Fruit fly (Drosophila melanogaster) whole organism, embryonic: ENCODE results near the gene CG17839.

Experiments used
- Atf-2 ChIP-seq: fragments of 200-800 bp; sonication (Bioruptor generic); optimal IDR thresholded peaks from 2 replicates; lab custom pipeline; 2016; ENCODE audit warnings: missing biosample characterization, missing genetic modification characterization
- Atf6 ChIP-seq: fragments of 200-800 bp; sonication (Bioruptor generic); IDR thresholded peaks from 2 replicates; pipeline ENCODE4 v1.3.6; 2022; ENCODE audit warnings: missing biosample characterization, missing genetic modification characterization
- B-H1 ChIP-seq: fragments of 200-800 bp; sonication (Bioruptor generic); IDR thresholded peaks from 3 replicates; pipeline ENCODE4 v1.3.6; 2022; ENCODE audit warnings: missing biosample characterization, missing genetic modification characterization
- C15 ChIP-seq: fragments of 200-800 bp; sonication (Bioruptor generic); IDR thresholded peaks from 3 replicates; pipeline ENCODE4 v1.3.6; 2022; ENCODE audit warnings: missing biosample characterization, missing genetic modification characterization
- CG11247 ChIP-seq: fragments of 200-800 bp; sonication (Bioruptor generic); IDR thresholded peaks from 2 replicates; pipeline ENCODE4 v1.3.6; 2022; ENCODE audit warnings: missing biosample characterization, missing genetic modification characterization
- CG15011 ChIP-seq: fragments of 200-800 bp; sonication (Bioruptor generic); optimal IDR thresholded peaks from 3 replicates; lab custom pipeline; 2018; ENCODE audit warnings: missing biosample characterization, mild to moderate bottlenecking, missing genetic modification characterization
- CG1529 ChIP-seq: fragments of 200-800 bp; sonication (Bioruptor generic); optimal IDR thresholded peaks from 3 replicates; lab custom pipeline; 2018; ENCODE audit warnings: missing biosample characterization, missing genetic modification characterization
- CG15514 ChIP-seq: fragments of 200-800 bp; sonication (Bioruptor generic); optimal IDR thresholded peaks from 3 replicates; lab custom pipeline; 2017; ENCODE audit warnings: missing biosample characterization, missing genetic modification characterization, mild to moderate bottlenecking, moderate library complexity, missing genetic modification reagents
- CG15696 ChIP-seq: fragments of 200-800 bp; sonication (Bioruptor generic); optimal IDR thresholded peaks from 2 replicates; lab custom pipeline; 2019; ENCODE audit warnings: missing biosample characterization, mild to moderate bottlenecking, missing genetic modification characterization, moderate library complexity
- CG1603 ChIP-seq: fragments of 200-800 bp; sonication (Bioruptor generic); optimal IDR thresholded peaks from 2 replicates; lab custom pipeline; 2019; ENCODE audit warnings: missing biosample characterization, mild to moderate bottlenecking, missing genetic modification characterization, moderate library complexity
- CG1647 ChIP-seq: fragments of 200-800 bp; sonication (Bioruptor generic); optimal IDR thresholded peaks from 3 replicates; lab custom pipeline; 2016; ENCODE audit warnings: missing biosample characterization, missing genetic modification characterization
- CG16863 ChIP-seq: fragments of 200-800 bp; sonication (Bioruptor generic); optimal IDR thresholded peaks from 3 replicates; lab custom pipeline; 2016; ENCODE audit warnings: missing biosample characterization, missing genetic modification characterization
- CG2199 ChIP-seq: fragments of 200-800 bp; sonication (Bioruptor generic); IDR thresholded peaks from 3 replicates; pipeline ENCODE4 v1.3.6; 2022; ENCODE audit warnings: missing biosample characterization, missing genetic modification characterization
- CG2889 ChIP-seq: fragments of 200-800 bp; sonication (Bioruptor generic); IDR thresholded peaks from 3 replicates; pipeline ENCODE4 v1.3.6; 2022; ENCODE audit warnings: missing biosample characterization, missing genetic modification characterization
- CG4424 ChIP-seq: fragments of 200-800 bp; sonication (Bioruptor generic); optimal IDR thresholded peaks from 3 replicates; lab custom pipeline; 2016; ENCODE audit warnings: missing biosample characterization, missing genetic modification characterization
- CG5245 ChIP-seq: fragments of 200-800 bp; sonication (Bioruptor generic); optimal IDR thresholded peaks from 3 replicates; lab custom pipeline; 2016; ENCODE audit warnings: missing biosample characterization, missing genetic modification characterization
- CG6813 ChIP-seq: fragments of 200-800 bp; sonication (Bioruptor generic); optimal IDR thresholded peaks from 2 replicates; lab custom pipeline; 2017; ENCODE audit warnings: missing biosample characterization, missing genetic modification characterization, mild to moderate bottlenecking, moderate library complexity, missing genetic modification reagents
- CG8089 ChIP-seq: fragments of 200-800 bp; sonication (Bioruptor generic); optimal IDR thresholded peaks from 3 replicates; lab custom pipeline; 2016; ENCODE audit warnings: missing biosample characterization, missing genetic modification characterization
- CG9215 ChIP-seq: fragments of 200-800 bp; sonication (Bioruptor generic); IDR thresholded peaks from 2 replicates; pipeline ENCODE4 v1.3.6; 2022; ENCODE audit warnings: missing biosample characterization, missing genetic modification characterization
- CkIIα-i1 ChIP-seq: fragments of 200-800 bp; sonication (Bioruptor generic); IDR thresholded peaks from 2 replicates; pipeline ENCODE4 v1.3.6; 2022; ENCODE audit warnings: missing biosample characterization, missing genetic modification characterization
- CrebB ChIP-seq: fragments of 200-800 bp; sonication (Bioruptor generic); optimal IDR thresholded peaks from 3 replicates; lab custom pipeline; 2018; ENCODE audit warnings: missing biosample characterization, mild to moderate bottlenecking, missing genetic modification characterization
- D19A ChIP-seq: fragments of 200-800 bp; optimal IDR thresholded peaks from 3 replicates; lab custom pipeline; 2019; ENCODE audit warnings: missing biosample characterization, mild to moderate bottlenecking, missing genetic modification characterization, moderate library complexity
- Eip74EF ChIP-seq, 2 experiments: fragments of 200-800 bp in 1 of 2; fragments of >200 bp in 1 of 2; sonication (Bioruptor generic) in 1 of 2; optimal IDR thresholded peaks; 2 replicates each; lab custom pipeline; 2017 to 2019; ENCODE audit warnings: missing biosample characterization in 2 of 2, missing genetic modification characterization in 2 of 2, mild to moderate bottlenecking in 1 of 2, moderate library complexity in 1 of 2
- HLH54F ChIP-seq: fragments of 200-800 bp; sonication (Bioruptor generic); optimal IDR thresholded peaks from 3 replicates; lab custom pipeline; 2016; ENCODE audit warnings: missing biosample characterization, missing genetic modification characterization
- Jarid2 ChIP-seq: fragments of 200-800 bp; sonication (Bioruptor generic); optimal IDR thresholded peaks from 3 replicates; lab custom pipeline; 2017; ENCODE audit warnings: mild to moderate bottlenecking, missing biosample characterization, missing genetic modification reagents, missing genetic modification characterization
- Max ChIP-seq: fragments of 200-800 bp; sonication (Bioruptor generic); optimal IDR thresholded peaks from 2 replicates; lab custom pipeline; 2016; ENCODE audit warnings: missing biosample characterization, mild to moderate bottlenecking, missing genetic modification characterization
- Myb ChIP-seq: fragments of 200-800 bp; sonication (Bioruptor generic); optimal IDR thresholded peaks from 2 replicates; lab custom pipeline; 2016; ENCODE audit warnings: missing biosample characterization, missing genetic modification characterization
- NFAT ChIP-seq: fragments of 200-800 bp; sonication (Bioruptor generic); IDR thresholded peaks from 2 replicates; pipeline ENCODE4 v1.3.6; 2022; ENCODE audit warnings: missing biosample characterization, missing genetic modification characterization
- Oaz ChIP-seq: fragments of 200-800 bp; sonication (Bioruptor generic); IDR thresholded peaks from 2 replicates; pipeline ENCODE4 v1.3.6; 2022; ENCODE audit warnings: missing biosample characterization, missing genetic modification characterization
- Opbp ChIP-seq: fragments of 200-800 bp; sonication (Bioruptor generic); IDR thresholded peaks from 3 replicates; pipeline ENCODE4 v1.3.6; 2022; ENCODE audit warnings: missing biosample characterization, missing genetic modification characterization; ENCODE audit not compliant: partially characterized antibody
- Rfx ChIP-seq: fragments of 200-800 bp; sonication (Bioruptor generic); IDR thresholded peaks from 2 replicates; pipeline ENCODE4 v1.3.6; 2022; ENCODE audit warnings: missing biosample characterization, missing genetic modification characterization
- ab ChIP-seq: fragments of 200-800 bp; sonication (Bioruptor generic); optimal IDR thresholded peaks from 2 replicates; lab custom pipeline; 2016; ENCODE audit warnings: missing biosample characterization, missing genetic modification characterization
- az2 ChIP-seq: fragments of 200-800 bp; sonication (Bioruptor generic); optimal IDR thresholded peaks from 3 replicates; lab custom pipeline; 2016; ENCODE audit warnings: missing biosample characterization, missing genetic modification characterization
- bbx ChIP-seq: fragments of 200-800 bp; sonication (Bioruptor generic); IDR thresholded peaks from 2 replicates; pipeline ENCODE4 v1.3.6; 2022; ENCODE audit warnings: missing biosample characterization, missing genetic modification characterization; ENCODE audit not compliant: partially characterized antibody
- bigmax ChIP-seq: fragments of 200-800 bp; sonication (Bioruptor generic); optimal IDR thresholded peaks from 2 replicates; lab custom pipeline; 2018; ENCODE audit warnings: missing biosample characterization, mild to moderate bottlenecking, missing genetic modification characterization
- corto ChIP-seq: fragments of 200-800 bp; sonication (Bioruptor generic); optimal IDR thresholded peaks from 2 replicates; lab custom pipeline; 2016; ENCODE audit warnings: missing biosample characterization, mild to moderate bottlenecking, missing genetic modification characterization, moderate library complexity
- dimm ChIP-seq: fragments of 200-800 bp; sonication (Bioruptor generic); IDR thresholded peaks from 2 replicates; pipeline ENCODE4 v1.3.6; 2022; ENCODE audit warnings: missing biosample characterization, missing genetic modification characterization
- dmrt11E ChIP-seq: fragments of 200-800 bp; sonication (Bioruptor generic); optimal IDR thresholded peaks from 3 replicates; lab custom pipeline; 2018; ENCODE audit warnings: missing biosample characterization, mild to moderate bottlenecking, missing genetic modification characterization, moderate library complexity
- fru ChIP-seq: fragments of >200 bp; optimal IDR thresholded peaks from 2 replicates; lab custom pipeline; 2017
- grn ChIP-seq: fragments of 200-800 bp; sonication (Bioruptor generic); optimal IDR thresholded peaks from 3 replicates; lab custom pipeline; 2017; ENCODE audit warnings: missing biosample characterization, missing genetic modification characterization
- nerfin-1 ChIP-seq: fragments of 200-800 bp; sonication (Bioruptor generic); optimal IDR thresholded peaks from 3 replicates; lab custom pipeline; 2019; ENCODE audit warnings: missing biosample characterization, mild to moderate bottlenecking, missing genetic modification characterization, moderate library complexity
- org-1 ChIP-seq: fragments of 200-800 bp; sonication (Bioruptor generic); optimal IDR thresholded peaks from 2 replicates; lab custom pipeline; 2017; ENCODE audit warnings: missing biosample characterization, missing genetic modification characterization
- salm ChIP-seq: fragments of 200-800 bp; sonication (Bioruptor generic); optimal IDR thresholded peaks from 2 replicates; lab custom pipeline; 2018; ENCODE audit warnings: missing biosample characterization, mild to moderate bottlenecking, missing genetic modification characterization
- scrt ChIP-seq: fragments of 200-800 bp; sonication (Bioruptor generic); optimal IDR thresholded peaks from 2 replicates; lab custom pipeline; 2018; ENCODE audit warnings: missing biosample characterization, mild to moderate bottlenecking, missing genetic modification characterization, moderate library complexity
- sd ChIP-seq: fragments of 200-800 bp; sonication (Bioruptor generic); optimal IDR thresholded peaks from 3 replicates; lab custom pipeline; 2018; ENCODE audit warnings: missing biosample characterization, mild to moderate bottlenecking, missing genetic modification characterization, moderate library complexity
- sens-2 ChIP-seq: fragments of 200-800 bp; sonication (Bioruptor generic); IDR thresholded peaks from 2 replicates; pipeline ENCODE4 v1.3.6; 2022; ENCODE audit warnings: missing biosample characterization, missing genetic modification characterization
- shn ChIP-seq: fragments of 200-800 bp; sonication (Bioruptor generic); optimal IDR thresholded peaks from 3 replicates; lab custom pipeline; 2016; ENCODE audit warnings: missing biosample characterization, missing genetic modification characterization
- slp2 ChIP-seq: fragments of 200-800 bp; sonication (Bioruptor generic); optimal IDR thresholded peaks from 2 replicates; lab custom pipeline; 2016; ENCODE audit warnings: missing biosample characterization, missing genetic modification characterization
- sug ChIP-seq: fragments of 200-800 bp; optimal IDR thresholded peaks from 2 replicates; lab custom pipeline; 2019; ENCODE audit warnings: missing biosample characterization, mild to moderate bottlenecking, missing genetic modification characterization, moderate library complexity
- z ChIP-seq: fragments of 200-800 bp; sonication (Bioruptor generic); IDR thresholded peaks from 3 replicates; pipeline ENCODE4 v1.3.6; 2022; ENCODE audit warnings: missing biosample characterization, missing genetic modification characterization

The CG17839 gene

dm6 chr3L:14786230-14786850 lies 18.6 kb upstream of the CG17839 start, which contains the start of the genes bmm and Tdrd3 (continued):
- TF ChIP-seq az2, result peak; percentile 80
- TF ChIP-seq CG11247 (GFP tag; lab: Robert Waterston, UW), result peak; percentile 80
- TF ChIP-seq CrebB (tag; lab: Kevin White, UChicago), result peak; percentile 51
- no peak for TF ChIP-seq bigmax (GFP tag; lab: Kevin White, UChicago)
- no peak for TF ChIP-seq fru (lab: Kevin White, UChicago)
- TF ChIP-seq dmrt11E (tag; lab: Kevin White, UChicago), result peak; percentile 86
- peak in 1 of 2 experiments; percentile 61 for TF ChIP-seq Eip74EF (GFP tag; optimal IDR thresholded peaks at IDR 0.05; lab: Kevin White, UChicago)
- peak; percentile 27 for TF ChIP-seq scrt (GFP tag; lab: Kevin White, UChicago)
- TF ChIP-seq B-H1 (GFP tag; lab: Robert Waterston, UW), result 0 out of 3 replicates have a peak, but pooled peaks have one; percentile 43
- peak; percentile 78 for TF ChIP-seq CG9215 (GFP tag; lab: Robert Waterston, UW)
- no peak for TF ChIP-seq z (GFP tag; lab: Robert Waterston, UW)
- TF ChIP-seq CG6813 (GFP tag; lab: Kevin White, UChicago), result peak; percentile 30
- peak; percentile 76 for TF ChIP-seq CG4424 (GFP tag; lab: Kevin White, UChicago)
- TF ChIP-seq CG15011, result peak; percentile 44
- peak; percentile 81 for TF ChIP-seq HLH54F (GFP tag; lab: Kevin White, UChicago)
- peak; percentile 22 for TF ChIP-seq CG1603 (tag; lab: Kevin White, UChicago)
- peak; percentile 93 for TF ChIP-seq Rfx (GFP tag; lab: Robert Waterston, UW)
- TF ChIP-seq D19A (tag; lab: Kevin White, UChicago), result peak; percentile 62
- peak; percentile 31 for TF ChIP-seq org-1
- no peak for TF ChIP-seq slp2 (GFP tag; lab: Kevin White, UChicago)
- TF ChIP-seq CG8089, result no peak
- TF ChIP-seq grn (GFP tag; lab: Kevin White, UChicago), result no peak
- TF ChIP-seq CG2199 (GFP tag; lab: Robert Waterston, UW), result peak; percentile 7; the same call in 1 of the 3 replicates
- 0 out of 2 replicates have a peak, but pooled peaks have one; percentile 3 for TF ChIP-seq sens-2 (GFP tag; lab: Robert Waterston, UW)
- peak; percentile 41; the same call in 1 of the 2 replicates for TF ChIP-seq Atf6 (GFP tag; lab: Robert Waterston, UW)
- TF ChIP-seq Opbp (GFP tag; lab: Robert Waterston, UW), result peak; percentile 89
- TF ChIP-seq salm (tag; lab: Kevin White, UChicago), result peak; percentile 67
- TF ChIP-seq CG15696, result peak; percentile 87
- TF ChIP-seq Atf-2, result no peak
- TF ChIP-seq sd, result peak; percentile 56
- TF ChIP-seq CG15514, result peak; percentile 61
- TF ChIP-seq CkIIα-i1, result no peak
- TF ChIP-seq Myb, result peak; percentile 39
- TF ChIP-seq corto (GFP tag; lab: Kevin White, UChicago), result peak; percentile 11
- no peak for TF ChIP-seq C15
- TF ChIP-seq sug (tag; lab: Kevin White, UChicago), result peak; percentile 90
- peak; percentile 76 for TF ChIP-seq bbx
- TF ChIP-seq Jarid2, result peak; percentile 88
- TF ChIP-seq Max (GFP tag; lab: Kevin White, UChicago), result peak; percentile 39
- TF ChIP-seq shn (GFP tag; lab: Kevin White, UChicago), result peak; percentile 41
- peak; percentile 64 for TF ChIP-seq Oaz (GFP tag; lab: Robert Waterston, UW)
- peak; percentile 31 for TF ChIP-seq CG1647 (GFP tag; lab: Kevin White, UChicago)
- no peak for TF ChIP-seq CG1529 (GFP tag; lab: Kevin White, UChicago)
- TF ChIP-seq nerfin-1 (tag; lab: Kevin White, UChicago), result peak; percentile 68
- TF ChIP-seq CG16863, result no peak
- TF ChIP-seq dimm (GFP tag; lab: Robert Waterston, UW), result 0 out of 2 replicates have a peak, but pooled peaks have one; percentile 7
- TF ChIP-seq CG5245, result peak; percentile 37
- TF ChIP-seq NFAT (GFP tag; lab: Robert Waterston, UW), result peak; percentile 89
- TF ChIP-seq ab (GFP tag; lab: Kevin White, UChicago), result no peak
- TF ChIP-seq CG2889 (GFP tag; lab: Robert Waterston, UW), result peak; percentile 62; the same call in 2 of the 3 replicates
